Worm (Caenorhabditis elegans) whole organism, L3 larva: Measurements from ENCODE around the gene rga-1.

ENCODE experiments used
- R02D3.7 ChIP-seq: fragments of 150-350 bp; optimal IDR thresholded peaks from 2 replicates; lab custom pipeline; 2014; ENCODE audit warnings: missing biosample characterization, missing genetic modification characterization
- ZK546.5 ChIP-seq: sonication (generic microtip); optimal IDR thresholded peaks from 2 replicates; lab custom pipeline; 2017; ENCODE audit warnings: missing biosample characterization, missing genetic modification characterization
- aly-2 ChIP-seq: fragments of 150-350 bp; optimal IDR thresholded peaks from 2 replicates; lab custom pipeline; 2014; ENCODE audit warnings: missing biosample characterization, missing genetic modification characterization
- ama-1 ChIP-seq: fragments of 150-350 bp; optimal IDR thresholded peaks from 2 replicates; lab custom pipeline; 2018
- ceh-16 ChIP-seq: sonication (generic microtip); optimal IDR thresholded peaks from 2 replicates; lab custom pipeline; 2017; ENCODE audit warnings: missing biosample characterization, missing genetic modification characterization
- ceh-28 ChIP-seq: fragments of 150-350 bp; optimal IDR thresholded peaks from 2 replicates; lab custom pipeline; 2014; ENCODE audit warnings: missing biosample characterization, missing genetic modification reagents, missing genetic modification characterization
- ceh-82 ChIP-seq: fragments of 150-350 bp; optimal IDR thresholded peaks from 2 replicates; lab custom pipeline; 2014; ENCODE audit warnings: missing biosample characterization, missing genetic modification characterization
- ceh-9 ChIP-seq: sonication (generic microtip); optimal IDR thresholded peaks from 2 replicates; lab custom pipeline; 2018; ENCODE audit warnings: missing biosample characterization, missing genetic modification characterization
- daf-12 ChIP-seq: fragments of 150-350 bp; optimal IDR thresholded peaks from 2 replicates; lab custom pipeline; 2014; ENCODE audit warnings: missing biosample characterization, missing genetic modification reagents, missing genetic modification characterization
- egl-27 ChIP-seq: sonication (generic microtip); optimal IDR thresholded peaks from 4 replicates; lab custom pipeline; 2017; ENCODE audit warnings: missing biosample characterization, missing genetic modification reagents, missing genetic modification characterization
- egl-5 ChIP-seq: fragments of 150-350 bp; optimal IDR thresholded peaks from 2 replicates; lab custom pipeline; 2017; ENCODE audit warnings: missing biosample characterization, missing genetic modification reagents, missing genetic modification characterization, inconsistent platforms
- elt-1 ChIP-seq: fragments of 150-350 bp; optimal IDR thresholded peaks from 2 replicates; lab custom pipeline; 2014; ENCODE audit warnings: missing biosample characterization, missing genetic modification characterization
- elt-2 ChIP-seq: sonication (generic microtip); optimal IDR thresholded peaks from 2 replicates; lab custom pipeline; 2016; ENCODE audit warnings: missing genetic modification reagents, mild to moderate bottlenecking, missing genetic modification characterization, missing compliant biosample characterization
- elt-3 ChIP-seq, 3 experiments: fragments of 150-350 bp in 1 of 3; sonication (generic microtip) in 2 of 3; optimal IDR thresholded peaks; 2 replicates in 2 of 3; 4 replicates in 1 of 3; lab custom pipeline; 2014 to 2017; ENCODE audit warnings: missing biosample characterization in 3 of 3, missing genetic modification characterization in 3 of 3
- eor-1 ChIP-seq, 2 experiments: fragments of 150-350 bp; optimal IDR thresholded peaks; 2 replicates each; lab custom pipeline; 2014 to 2018; ENCODE audit warnings: missing biosample characterization in 2 of 2, missing genetic modification characterization in 2 of 2
- fkh-10 ChIP-seq: sonication (generic microtip); optimal IDR thresholded peaks from 2 replicates; lab custom pipeline; 2017; ENCODE audit warnings: missing biosample characterization, missing genetic modification reagents, missing genetic modification characterization
- fkh-2 ChIP-seq: fragments of 150-350 bp; optimal IDR thresholded peaks from 2 replicates; lab custom pipeline; 2014; ENCODE audit warnings: missing biosample characterization, missing genetic modification reagents, missing genetic modification characterization
- fos-1 ChIP-seq: fragments of 150-350 bp; optimal IDR thresholded peaks from 2 replicates; lab custom pipeline; 2014; ENCODE audit warnings: missing biosample characterization, missing genetic modification characterization
- hmg-11 ChIP-seq: sonication (generic microtip); optimal IDR thresholded peaks from 2 replicates; lab custom pipeline; 2016; ENCODE audit warnings: missing genetic modification characterization, missing compliant biosample characterization
- jun-1 ChIP-seq: fragments of 150-350 bp; optimal IDR thresholded peaks from 2 replicates; lab custom pipeline; 2014; ENCODE audit warnings: missing biosample characterization, missing genetic modification reagents, missing genetic modification characterization
- lin-15B ChIP-seq: fragments of 150-350 bp; optimal IDR thresholded peaks from 2 replicates; lab custom pipeline; 2014; ENCODE audit warnings: missing biosample characterization, missing genetic modification characterization
- lin-39 ChIP-seq: fragments of 150-350 bp; optimal IDR thresholded peaks from 2 replicates; lab custom pipeline; 2018; ENCODE audit warnings: missing biosample characterization, missing genetic modification reagents, missing genetic modification characterization
- lsy-12 ChIP-seq: sonication (generic microtip); optimal IDR thresholded peaks from 2 replicates; lab custom pipeline; 2016; ENCODE audit warnings: mild to moderate bottlenecking, missing genetic modification characterization, missing compliant biosample characterization
- mdl-1 ChIP-seq: fragments of 150-350 bp; optimal IDR thresholded peaks from 2 replicates; lab custom pipeline; 2014; ENCODE audit warnings: missing biosample characterization, missing genetic modification characterization
- mml-1 ChIP-seq: fragments of 150-350 bp; sonication (generic microtip); optimal IDR thresholded peaks from 3 replicates; lab custom pipeline; 2014; ENCODE audit warnings: missing biosample characterization, missing genetic modification characterization
- nfya-1 ChIP-seq: sonication (generic microtip); optimal IDR thresholded peaks from 2 replicates; lab custom pipeline; 2017; ENCODE audit warnings: missing genetic modification characterization, mild to moderate bottlenecking, missing compliant biosample characterization, antibody characterized with exemption, moderate library complexity; ENCODE audit not compliant: insufficient read depth
- nhr-11 ChIP-seq: fragments of 150-350 bp; optimal IDR thresholded peaks from 2 replicates; lab custom pipeline; 2014; ENCODE audit warnings: missing biosample characterization, missing genetic modification characterization
- nhr-12 ChIP-seq: fragments of 150-350 bp; optimal IDR thresholded peaks from 2 replicates; lab custom pipeline; 2014; ENCODE audit warnings: missing biosample characterization, missing genetic modification characterization
- nhr-23 ChIP-seq: fragments of 150-350 bp; optimal IDR thresholded peaks from 2 replicates; lab custom pipeline; 2014; ENCODE audit warnings: missing biosample characterization, missing genetic modification reagents, missing genetic modification characterization
- nhr-237 ChIP-seq: fragments of 150-350 bp; optimal IDR thresholded peaks from 2 replicates; lab custom pipeline; 2014; ENCODE audit warnings: missing biosample characterization, missing genetic modification characterization
- nhr-25 ChIP-seq: sonication (generic microtip); optimal IDR thresholded peaks from 2 replicates; lab custom pipeline; 2017; ENCODE audit warnings: missing biosample characterization, missing genetic modification characterization
- nhr-28 ChIP-seq: fragments of 150-350 bp; optimal IDR thresholded peaks from 2 replicates; lab custom pipeline; 2014; ENCODE audit warnings: missing biosample characterization, missing genetic modification characterization
- nhr-43 ChIP-seq: sonication (generic microtip); optimal IDR thresholded peaks from 2 replicates; lab custom pipeline; 2016; ENCODE audit warnings: mild to moderate bottlenecking, missing genetic modification characterization, missing compliant biosample characterization; ENCODE audit not compliant: poor library complexity, severe bottlenecking
- nhr-67 ChIP-seq: fragments of 150-350 bp; optimal IDR thresholded peaks from 2 replicates; lab custom pipeline; 2014; ENCODE audit warnings: missing biosample characterization, missing genetic modification characterization
- nhr-76 ChIP-seq: fragments of 150-350 bp; sonication (generic microtip); optimal IDR thresholded peaks from 5 replicates; lab custom pipeline; 2014; ENCODE audit warnings: missing biosample characterization, missing genetic modification characterization
- nhr-77 ChIP-seq: fragments of 150-350 bp; optimal IDR thresholded peaks from 2 replicates; lab custom pipeline; 2014; ENCODE audit warnings: missing biosample characterization, missing genetic modification characterization
- pha-4 ChIP-seq: fragments of 150-350 bp; optimal IDR thresholded peaks from 2 replicates; lab custom pipeline; 2014; ENCODE audit warnings: missing biosample characterization, missing genetic modification reagents, missing genetic modification characterization
- pqm-1 ChIP-seq: fragments of 150-350 bp; optimal IDR thresholded peaks from 2 replicates; lab custom pipeline; 2017; ENCODE audit warnings: missing biosample characterization, missing genetic modification characterization, inconsistent platforms
- sea-2 ChIP-seq: fragments of 150-350 bp; sonication (generic microtip); optimal IDR thresholded peaks from 4 replicates; lab custom pipeline; 2014; ENCODE audit warnings: missing biosample characterization, missing genetic modification reagents, missing genetic modification characterization
- skn-1 ChIP-seq: fragments of 150-350 bp; optimal IDR thresholded peaks from 2 replicates; lab custom pipeline; 2014; ENCODE audit warnings: missing biosample characterization, missing genetic modification characterization
- snpc-4 ChIP-seq: fragments of 150-350 bp; optimal IDR thresholded peaks from 2 replicates; lab custom pipeline; 2014; ENCODE audit warnings: missing biosample characterization, missing genetic modification characterization
- tbx-2 ChIP-seq: sonication (generic microtip); optimal IDR thresholded peaks from 2 replicates; lab custom pipeline; 2016; ENCODE audit warnings: mild to moderate bottlenecking, missing genetic modification characterization, missing compliant biosample characterization
- unc-39 ChIP-seq: sonication (generic microtip); optimal IDR thresholded peaks from 4 replicates; lab custom pipeline; 2017; ENCODE audit warnings: missing biosample characterization, missing genetic modification characterization
- unc-62 ChIP-seq: fragments of 150-350 bp; sonication (generic microtip); optimal IDR thresholded peaks from 4 replicates; lab custom pipeline; 2014; ENCODE audit warnings: missing biosample characterization, missing genetic modification reagents, missing genetic modification characterization
- zag-1 ChIP-seq: fragments of 150-350 bp; optimal IDR thresholded peaks from 2 replicates; lab custom pipeline; 2014; ENCODE audit warnings: missing biosample characterization, missing genetic modification characterization
- ztf-11 ChIP-seq: fragments of 150-350 bp; optimal IDR thresholded peaks from 2 replicates; lab custom pipeline; 2014; ENCODE audit warnings: missing biosample characterization, missing genetic modification characterization
- ztf-4 ChIP-seq: fragments of 150-350 bp; optimal IDR thresholded peaks from 2 replicates; lab custom pipeline; 2014; ENCODE audit warnings: missing biosample characterization, missing genetic modification characterization

Gene rga-1

DNA sequence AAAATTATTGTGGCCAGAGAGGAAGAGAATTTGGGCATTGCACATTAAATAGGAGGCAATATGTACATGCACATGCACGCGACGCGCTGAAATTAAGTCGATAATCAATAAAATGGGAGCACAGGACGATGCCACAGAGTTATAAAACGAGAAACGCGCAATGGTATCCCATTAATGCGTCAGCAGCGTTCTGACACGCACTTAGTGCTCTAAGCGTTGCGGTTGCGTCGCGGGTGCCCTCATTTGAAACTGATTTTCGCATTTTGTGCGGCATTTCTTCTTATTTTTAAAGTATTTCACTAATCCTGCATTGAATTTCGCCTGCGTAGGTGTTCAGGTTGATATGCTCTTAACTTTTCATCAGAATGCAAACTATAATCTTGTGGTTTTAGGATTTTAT, 11.7 kb upstream of the rga-1 start, which contains the start of gene rsp-1:
rsp-1 (plus strand) TSS at position 338 of the 400 bp plus-strand sequence.
- no peak for TF ChIP-seq fkh-10 (GFP tag; lab: Kevin White, UChicago)
- TF ChIP-seq nhr-67 (tag; lab: Kevin White, UChicago): no peak
- peak; percentile 90 for TF ChIP-seq lin-15B (tag; lab: Kevin White, UChicago)
- peak; percentile 90 for TF ChIP-seq elt-2
- peak; percentile 90 for TF ChIP-seq snpc-4 (tag; lab: Kevin White, UChicago)
- TF ChIP-seq aly-2 (tag; lab: Kevin White, UChicago): no peak
- TF ChIP-seq egl-5 (tag; lab: Kevin White, UChicago): peak; percentile 85
- TF ChIP-seq ceh-16 (tag; lab: Kevin White, UChicago): no peak
- TF ChIP-seq daf-12: no peak
- no peak for TF ChIP-seq nhr-76
- TF ChIP-seq sea-2: peak; percentile 68
- no peak for TF ChIP-seq elt-3 (tag; optimal IDR thresholded peaks at IDR 0.05; lab: Kevin White, UChicago)
- no peak for TF ChIP-seq fkh-2 (tag; lab: Kevin White, UChicago)
- peak; percentile 70 for TF ChIP-seq nhr-11 (tag; lab: Kevin White, UChicago)
- peak; percentile 80 for TF ChIP-seq hmg-11 (tag; lab: Kevin White, UChicago)
- peak; percentile 87 for TF ChIP-seq ceh-28 (tag; lab: Kevin White, UChicago)
- no peak for TF ChIP-seq nhr-77
- TF ChIP-seq ztf-11 (tag; lab: Kevin White, UChicago): no peak
- no peak for TF ChIP-seq fos-1 (tag; lab: Kevin White, UChicago)
- no peak for TF ChIP-seq nhr-237
- TF ChIP-seq nfya-1: peak; percentile 88
- TF ChIP-seq ztf-4 (tag; lab: Kevin White, UChicago): peak; percentile 50
- peak; percentile 87 for TF ChIP-seq nhr-43 (tag; lab: Kevin White, UChicago)
- TF ChIP-seq pha-4 (tag; lab: Kevin White, UChicago): peak; percentile 95
- TF ChIP-seq tbx-2 (tag; lab: Kevin White, UChicago): peak; percentile 74
- no peak for TF ChIP-seq ceh-9 (tag; lab: Kevin White, UChicago)
- no peak for TF ChIP-seq mml-1
- no peak for TF ChIP-seq mdl-1 (tag; lab: Kevin White, UChicago)
- no peak for TF ChIP-seq eor-1 (tag; optimal IDR thresholded peaks at IDR 0.05; lab: Kevin White, UChicago)
- no peak for TF ChIP-seq egl-27 (tag; lab: Kevin White, UChicago)
- TF ChIP-seq ZK546.5 (tag; lab: Kevin White, UChicago): no peak
- TF ChIP-seq lin-39 (tag; lab: Kevin White, UChicago): peak; percentile 95
- no peak for TF ChIP-seq unc-62 (GFP tag; lab: Kevin White, UChicago)
- TF ChIP-seq nhr-28 (tag; lab: Kevin White, UChicago): no peak
- peak; percentile 45 for TF ChIP-seq skn-1 (tag; lab: Kevin White, UChicago)
- TF ChIP-seq R02D3.7: peak; percentile 85
- TF ChIP-seq nhr-25: peak; percentile 87
- TF ChIP-seq nhr-23 (tag; lab: Kevin White, UChicago): peak; percentile 96
- peak; percentile 82 for TF ChIP-seq jun-1 (tag; lab: Kevin White, UChicago)
- peak; percentile 84 for TF ChIP-seq pqm-1 (tag; lab: Kevin White, UChicago)
- no peak for TF ChIP-seq nhr-12 (tag; lab: Kevin White, UChicago)
- TF ChIP-seq ama-1 (lab: Kevin White, UChicago): no peak
- TF ChIP-seq unc-39 (tag; lab: Kevin White, UChicago): no peak
- peak; percentile 26 for TF ChIP-seq elt-1 (tag; lab: Kevin White, UChicago)
- peak; percentile 89 for TF ChIP-seq lsy-12 (tag; lab: Kevin White, UChicago)
- TF ChIP-seq zag-1: peak; percentile 7
- peak; percentile 28 for TF ChIP-seq ceh-82 (tag; lab: Kevin White, UChicago)
